Worm (Caenorhabditis elegans): Measurements from ENCODE around the gene srv-8.
A peak's percentile ranks its signal among the peaks of the same experiment; 100 is the strongest.

Gene srv-8

DNA sequence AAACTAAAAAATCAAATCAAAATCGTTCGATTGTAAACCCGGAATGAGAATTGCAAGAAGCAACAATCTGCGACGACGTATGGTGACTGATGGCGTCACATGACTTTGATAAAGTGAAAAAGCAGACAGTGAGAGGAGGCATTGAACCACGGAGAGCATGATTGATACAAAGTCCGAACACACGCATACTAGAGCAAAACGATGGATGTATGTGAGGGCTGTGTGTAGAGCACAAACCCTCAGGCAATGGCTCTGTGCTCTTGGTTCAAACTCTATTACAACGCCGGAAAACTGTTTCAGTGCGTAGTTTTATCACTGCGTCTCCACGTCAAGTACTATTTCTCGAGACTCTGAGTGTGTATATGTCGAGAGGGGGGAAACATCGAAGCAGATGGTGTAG, 18.0 kb downstream of the srv-8 start:
- TF ChIP-seq lin-35 (GFP tag; optimal IDR thresholded peaks at IDR 0.05) (no peak), him-1 (tag; optimal IDR thresholded peaks at IDR 0.05) (no peak), nhr-120 (GFP tag; IDR thresholded peaks at IDR 0.05) (no peak), efl-1 (GFP tag; optimal IDR thresholded peaks at IDR 0.05) (no peak), somi-1 (GFP tag; optimal IDR thresholded peaks at IDR 0.05) (peak; percentile 24), ekl-4 (GFP tag; IDR thresholded peaks at IDR 0.05) (no peak), hlh-26 (GFP tag; conservative IDR thresholded peaks at IDR 0.05) (no peak), ztf-6 (GFP tag; IDR thresholded peaks at IDR 0.05) (no peak)

DNA sequence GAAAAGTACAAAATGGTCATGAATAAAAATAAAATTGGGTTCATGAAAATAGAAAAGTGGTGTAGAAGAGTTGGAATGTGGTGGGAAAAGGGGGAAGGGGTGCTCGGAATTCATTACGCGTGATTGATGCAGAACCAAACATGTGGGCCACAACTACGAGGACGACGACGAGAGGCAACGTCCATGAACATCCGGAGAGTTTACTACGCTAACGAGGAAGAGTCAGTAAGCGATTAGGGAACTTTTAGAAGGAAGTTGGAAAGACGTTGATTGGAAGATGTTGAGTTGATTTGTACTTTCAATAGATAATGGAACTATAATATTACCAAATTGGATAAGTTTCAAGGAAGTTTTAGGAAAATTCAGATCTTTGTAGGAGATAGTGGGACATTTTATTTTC, 18.9 kb downstream of the srv-8 start:
- TF ChIP-seq aptf-2 (GFP tag; conservative IDR thresholded peaks at IDR 0.05) (no peak), F39B2.1 (GFP tag; IDR thresholded peaks at IDR 0.05) (no peak), nhr-90 (tag; optimal IDR thresholded peaks at IDR 0.05) (no peak), attf-3 (GFP tag; conservative IDR thresholded peaks at IDR 0.05) (no peak), die-1 (tag; optimal IDR thresholded peaks at IDR 0.05) (no peak), ekl-4 (GFP tag; IDR thresholded peaks at IDR 0.05) (no peak), sptf-2 (GFP tag; optimal IDR thresholded peaks at IDR 0.05) (no peak), dox-1 (GFP tag; IDR thresholded peaks at IDR 0.05) (no peak), repo-1 (tag; optimal IDR thresholded peaks at IDR 0.05) (no peak), B0035.1 (tag; optimal IDR thresholded peaks at IDR 0.05) (no peak), hrde-1 (tag; optimal IDR thresholded peaks at IDR 0.05; ENCODE audit: borderline replicate concordance) (no peak), hlh-26 (GFP tag; conservative IDR thresholded peaks at IDR 0.05) (no peak), dpff-1 (tag; optimal IDR thresholded peaks at IDR 0.05) (no peak), lin-40 (tag; optimal IDR thresholded peaks at IDR 0.05) (no peak), cebp-2 (GFP tag; IDR thresholded peaks at IDR 0.05) (no peak), nhr-80 (tag; optimal IDR thresholded peaks at IDR 0.05) (no peak), ZK185.1 (tag; optimal IDR thresholded peaks at IDR 0.05; ENCODE audit: poor library complexity, severe bottlenecking) (no peak), F49E8.2 (tag; optimal IDR thresholded peaks at IDR 0.05; ENCODE audit: insufficient read depth) (no peak)

DNA sequence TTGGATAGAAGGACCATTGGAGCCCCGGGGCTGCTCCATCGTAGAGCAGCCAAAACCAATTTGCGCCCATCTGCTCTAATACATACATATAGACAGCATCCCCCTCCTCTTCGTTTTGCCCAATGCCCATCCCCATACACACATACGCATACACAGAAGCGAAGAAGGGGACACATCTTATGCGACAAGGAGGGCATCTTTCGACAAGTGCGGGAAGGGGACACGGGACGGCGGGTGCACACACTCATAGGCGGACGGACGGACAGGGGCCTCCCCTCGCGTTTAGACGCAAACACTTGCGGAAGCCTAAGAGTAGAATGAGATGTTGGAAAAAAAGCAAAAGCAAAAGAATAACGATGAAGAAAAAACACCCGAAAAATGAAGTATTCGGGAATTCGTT, 24.1 kb downstream of the srv-8 start:
- no peak for TF ChIP-seq B0035.1 (tag; optimal IDR thresholded peaks at IDR 0.05)
- no peak for TF ChIP-seq madf-10 (tag; optimal IDR thresholded peaks at IDR 0.05)
- TF ChIP-seq rcor-1 (GFP tag; IDR thresholded peaks at IDR 0.05) = 0 out of 2 replicates have a peak, but pooled peaks have one; percentile 16
- peak; percentile 67 for TF ChIP-seq zfh-2 (GFP tag; conservative IDR thresholded peaks at IDR 0.05)
- no peak for TF ChIP-seq bed-2 (GFP tag; IDR thresholded peaks at IDR 0.05)
- no peak for TF ChIP-seq ceh-58 (GFP tag; IDR thresholded peaks at IDR 0.05)
- no peak for TF ChIP-seq lin-54 (GFP tag; optimal IDR thresholded peaks at IDR 0.05)
- TF ChIP-seq ceh-79 (tag; optimal IDR thresholded peaks at IDR 0.05) = peak; percentile 8
- no peak for TF ChIP-seq bed-1 (GFP tag; IDR thresholded peaks at IDR 0.05)
- TF ChIP-seq ceh-27 (GFP tag; optimal IDR thresholded peaks at IDR 0.05) = peak; percentile 80
- peak; percentile 59 for TF ChIP-seq somi-1 (GFP tag; optimal IDR thresholded peaks at IDR 0.05)
- no peak for TF ChIP-seq F57A8.1 (GFP tag; optimal IDR thresholded peaks at IDR 0.05)
- TF ChIP-seq fkh-3 (tag; optimal IDR thresholded peaks at IDR 0.05) = no peak

DNA sequence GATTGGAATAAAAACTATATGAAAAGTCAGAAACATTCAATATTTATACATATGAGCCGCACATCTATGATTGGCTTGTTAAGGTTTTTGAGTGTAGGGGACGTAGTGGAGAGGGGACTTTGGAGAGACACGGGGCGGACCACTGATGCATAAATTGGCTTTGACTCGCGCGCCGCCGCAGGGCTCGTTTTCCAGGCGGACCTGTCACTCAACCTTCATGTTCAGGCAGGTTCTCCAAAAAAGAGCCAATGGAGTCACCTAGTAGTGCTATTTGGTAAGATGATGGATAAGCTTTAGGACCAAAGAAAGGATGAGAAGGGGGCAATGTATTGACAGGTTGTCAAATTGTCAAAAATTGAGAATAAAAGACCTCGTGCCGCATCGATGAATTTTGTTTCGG, 25.6 kb downstream of the srv-8 start:
- TF ChIP-seq snpc-4 (GFP tag; optimal IDR thresholded peaks at IDR 0.05) = no peak
- no peak for TF ChIP-seq snpc-4 (tag; optimal IDR thresholded peaks at IDR 0.05)
- TF ChIP-seq pbrm-1 (GFP tag; IDR thresholded peaks at IDR 0.05) = 0 out of 2 replicates have a peak, but pooled peaks have one; percentile 29
- no peak for TF ChIP-seq C17E4.6 (GFP tag; IDR thresholded peaks at IDR 0.05)
